Fruit fly (Drosophila melanogaster) Kc167 (cell line): ENCODE measurements around the gene CG6951.

ENCODE experiments used
- h ChIP-seq: fragments of >200 bp; optimal IDR thresholded peaks from 3 replicates; lab custom pipeline; 2018; ENCODE audit warnings: missing external identifiers
- ttk ChIP-seq: sonication (Bioruptor generic); optimal IDR thresholded peaks from 2 replicates; lab custom pipeline; 2017; ENCODE audit warnings: missing external identifiers

dm6 chr3L:20276615-20277014 lies 35.5 kb downstream of the CG6951 start:
- TF ChIP-seq h (lab: Kevin White, UChicago) (no peak), ttk (lab: Kevin White, UChicago) (no peak)
